Worm (Caenorhabditis elegans): ENCODE data around the gene ZC412.5.

ce11 chrV:14900905-14901304, 25.6 kb upstream of the ZC412.5 start:
- TF ChIP-seq flt-1 (GFP tag; IDR thresholded peaks at IDR 0.05) (no peak), ama-1 (optimal IDR thresholded peaks at IDR 0.05) (no peak), sea-1 (GFP tag; conservative IDR thresholded peaks at IDR 0.05) (no peak), hmg-4 (GFP tag; optimal IDR thresholded peaks at IDR 0.05) (no peak), hnd-1 (tag; optimal IDR thresholded peaks at IDR 0.05) (no peak), B0310.2 (tag; optimal IDR thresholded peaks at IDR 0.05) (no peak)
